Worm (Caenorhabditis elegans) whole organism, late embryonic: Measurements from ENCODE around the gene T09F5.10.

Experiments
- ceh-45 ChIP-seq: fragments of 200-800 bp; sonication (Bioruptor generic); IDR thresholded peaks from 2 replicates; pipeline ENCODE4 v1.3.6; 2022; ENCODE audit warnings: missing genetic modification reagents, missing genetic modification characterization, missing compliant biosample characterization
- sox-4 ChIP-seq: sonication (generic microtip); optimal IDR thresholded peaks from 2 replicates; lab custom pipeline; 2017; ENCODE audit warnings: mild to moderate bottlenecking, missing genetic modification characterization, inconsistent platforms, missing compliant biosample characterization

DNA sequence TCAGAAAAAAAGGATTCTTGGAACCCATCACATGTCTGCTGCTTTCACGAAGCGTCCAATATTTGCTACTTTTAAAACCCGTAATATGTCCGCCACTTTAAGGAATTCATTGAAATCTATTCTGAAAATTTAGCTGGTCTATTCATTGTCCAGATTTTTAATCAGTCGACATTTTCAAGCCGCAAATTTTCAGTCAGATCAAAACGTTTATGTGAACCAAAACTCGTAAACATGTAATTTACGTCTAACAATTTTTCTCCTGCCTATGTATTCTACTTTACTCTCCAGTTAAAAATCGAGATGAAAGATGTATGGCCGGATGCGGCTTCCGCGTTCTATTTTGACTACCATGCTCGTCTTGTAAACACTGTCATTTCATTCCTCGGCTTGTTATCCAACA, 18.1 kb downstream of the T09F5.10 start, which contains the start of gene srw-1:
- no peak for TF ChIP-seq ceh-45 (GFP tag; lab: Robert Waterston, UW)
- TF ChIP-seq sox-4 (tag; lab: Kevin White, UChicago) = no peak
